Fruit fly (Drosophila melanogaster) whole organism, pupa: ENCODE results near the gene Pdp1.
A peak's percentile ranks its signal among the peaks of the same experiment; 100 is the strongest.

Experiments used
- CG12605 ChIP-seq: fragments of 200-800 bp; sonication (Bioruptor generic); IDR thresholded peaks from 2 replicates; pipeline ENCODE4 v1.3.6; 2022; ENCODE audit warnings: missing biosample characterization, missing genetic modification characterization
- CG13204 ChIP-seq: fragments of 200-800 bp; sonication (Bioruptor generic); optimal IDR thresholded peaks from 2 replicates; lab custom pipeline; 2018; ENCODE audit warnings: missing biosample characterization, mild to moderate bottlenecking, missing genetic modification characterization, moderate library complexity
- CG14655 ChIP-seq: fragments of 200-800 bp; sonication (Bioruptor generic); optimal IDR thresholded peaks from 3 replicates; lab custom pipeline; 2017; ENCODE audit warnings: mild to moderate bottlenecking, missing biosample characterization, missing genetic modification reagents, missing genetic modification characterization
- CG15710 ChIP-seq: fragments of 200-800 bp; sonication (Bioruptor generic); optimal IDR thresholded peaks from 2 replicates; lab custom pipeline; 2018; ENCODE audit warnings: missing biosample characterization, mild to moderate bottlenecking, missing genetic modification characterization, moderate library complexity
- CG17806 ChIP-seq: fragments of 200-800 bp; sonication (Bioruptor generic); optimal IDR thresholded peaks from 2 replicates; lab custom pipeline; 2018; ENCODE audit warnings: missing biosample characterization, mild to moderate bottlenecking, missing genetic modification characterization, moderate library complexity
- CG32121 ChIP-seq: fragments of 200-800 bp; sonication (Bioruptor generic); IDR thresholded peaks from 2 replicates; pipeline ENCODE4 v1.3.6; 2022; ENCODE audit warnings: missing biosample characterization, missing genetic modification characterization
- CG34367 ChIP-seq: fragments of 200-800 bp; sonication (Bioruptor generic); optimal IDR thresholded peaks from 2 replicates; lab custom pipeline; 2018; ENCODE audit warnings: missing biosample characterization, mild to moderate bottlenecking, missing genetic modification characterization
- CG4496 ChIP-seq: fragments of 200-800 bp; sonication (Bioruptor generic); IDR thresholded peaks from 3 replicates; pipeline ENCODE4 v1.3.6; 2022; ENCODE audit warnings: missing biosample characterization, missing genetic modification characterization
- CG8159 ChIP-seq: fragments of 200-800 bp; sonication (Bioruptor generic); optimal IDR thresholded peaks from 3 replicates; lab custom pipeline; 2018; ENCODE audit warnings: missing biosample characterization, mild to moderate bottlenecking, missing genetic modification characterization, moderate library complexity
- CG8301 ChIP-seq: fragments of 200-800 bp; sonication (Bioruptor generic); optimal IDR thresholded peaks from 2 replicates; lab custom pipeline; 2018; ENCODE audit warnings: missing biosample characterization, mild to moderate bottlenecking, missing genetic modification characterization
- CG9948 ChIP-seq: fragments of 200-800 bp; sonication (Bioruptor generic); optimal IDR thresholded peaks from 2 replicates; lab custom pipeline; 2018; ENCODE audit warnings: missing biosample characterization, mild to moderate bottlenecking, missing genetic modification characterization, moderate library complexity
- D1 ChIP-seq: fragments of 200-800 bp; sonication (Bioruptor generic); optimal IDR thresholded peaks from 2 replicates; lab custom pipeline; 2018; ENCODE audit warnings: missing biosample characterization, mild to moderate bottlenecking, missing genetic modification characterization, moderate library complexity
- EcR ChIP-seq: fragments of 200-800 bp; sonication (Bioruptor generic); optimal IDR thresholded peaks from 3 replicates; lab custom pipeline; 2019; ENCODE audit warnings: missing biosample characterization, missing genetic modification characterization, mild to moderate bottlenecking, moderate library complexity, missing genetic modification reagents
- Ets98B ChIP-seq: fragments of 200-800 bp; sonication (Bioruptor generic); IDR thresholded peaks from 2 replicates; pipeline ENCODE4 v1.3.6; 2022; ENCODE audit warnings: missing biosample characterization, missing genetic modification characterization
- Pif1A ChIP-seq: fragments of 200-800 bp; sonication (Bioruptor generic); optimal IDR thresholded peaks from 3 replicates; lab custom pipeline; 2016; ENCODE audit warnings: missing biosample characterization, missing genetic modification characterization
- Pif1B ChIP-seq: fragments of 200-800 bp; sonication (Bioruptor generic); optimal IDR thresholded peaks from 3 replicates; lab custom pipeline; 2016; ENCODE audit warnings: missing biosample characterization, missing genetic modification characterization
- Snoo ChIP-seq: fragments of 200-800 bp; sonication (Bioruptor generic); optimal IDR thresholded peaks from 3 replicates; lab custom pipeline; 2017; ENCODE audit warnings: missing biosample characterization, mild to moderate bottlenecking, missing genetic modification characterization, inconsistent platforms
- fd96Ca ChIP-seq: fragments of 200-800 bp; sonication (Bioruptor generic); IDR thresholded peaks from 3 replicates; pipeline ENCODE4 v1.3.6; 2022; ENCODE audit warnings: missing biosample characterization, missing genetic modification characterization
- gl ChIP-seq: fragments of 200-800 bp; sonication (Bioruptor generic); optimal IDR thresholded peaks from 2 replicates; lab custom pipeline; 2018; ENCODE audit warnings: missing biosample characterization, mild to moderate bottlenecking, missing genetic modification characterization
- rn ChIP-seq: fragments of 200-800 bp; sonication (Bioruptor generic); IDR thresholded peaks from 2 replicates; pipeline ENCODE4 v1.3.6; 2022; ENCODE audit warnings: missing biosample characterization, missing genetic modification characterization

The Pdp1 gene

DNA sequence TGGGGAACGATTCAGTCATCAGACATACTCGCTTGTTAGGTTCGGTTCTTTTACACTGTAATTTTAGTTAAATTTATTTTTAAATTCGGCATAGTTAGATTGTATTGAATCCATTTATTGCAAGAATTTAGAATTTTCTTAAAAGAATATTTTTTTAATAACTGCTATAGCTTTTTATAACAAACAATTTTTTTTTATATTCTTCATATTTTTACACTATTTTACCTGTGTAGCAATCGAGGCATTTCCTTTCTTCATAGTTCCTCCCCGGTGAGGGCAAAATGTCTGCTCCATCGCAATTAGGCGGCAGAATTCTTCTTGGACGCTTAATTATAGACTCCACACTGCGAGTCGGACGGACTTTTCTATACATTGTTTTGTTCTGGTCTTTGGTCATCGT lies 23.4 kb upstream of the Pdp1 start:
- TF ChIP-seq CG9948 (tag; lab: Kevin White, UChicago) (no peak), CG14655 (GFP tag; lab: Kevin White, UChicago) (peak; percentile 21), EcR (no peak), Pif1B (no peak), gl (tag; lab: Kevin White, UChicago) (no peak)

DNA sequence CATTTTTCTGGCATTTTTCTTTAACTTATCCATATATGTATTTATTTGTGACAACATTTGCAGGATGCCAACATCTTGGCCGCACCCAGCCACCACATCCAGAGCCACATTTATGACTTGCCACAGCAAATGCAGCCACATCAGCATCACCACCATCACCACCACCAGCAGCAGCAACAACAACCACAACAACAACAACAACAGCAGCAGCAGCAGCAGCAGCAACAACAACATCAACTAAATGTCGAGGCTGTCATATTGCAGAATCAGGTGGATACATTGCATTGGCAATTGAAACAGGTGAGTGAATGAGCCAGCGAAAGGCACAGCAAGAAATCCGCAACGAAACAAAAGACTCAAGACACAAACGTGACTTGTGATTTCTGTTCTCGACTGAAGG lies 22.8 kb upstream of the Pdp1 start:
- no peak for TF ChIP-seq CG12605
- TF ChIP-seq CG17806 = no peak
- TF ChIP-seq Snoo (tag; lab: Kevin White, UChicago) = no peak
- TF ChIP-seq D1 (tag; lab: Kevin White, UChicago) = no peak
- TF ChIP-seq EcR = no peak
- TF ChIP-seq CG4496 (GFP tag; lab: Robert Waterston, UW) = no peak
- no peak for TF ChIP-seq CG34367
- no peak for TF ChIP-seq CG15710 (tag; lab: Kevin White, UChicago)
- no peak for TF ChIP-seq rn (GFP tag; lab: Robert Waterston, UW)
- no peak for TF ChIP-seq CG8159 (tag; lab: Kevin White, UChicago)
- no peak for TF ChIP-seq Pif1B
- TF ChIP-seq CG32121 (GFP tag; lab: Robert Waterston, UW) = no peak
- no peak for TF ChIP-seq Pif1A (GFP tag; lab: Kevin White, UChicago)
- TF ChIP-seq CG14655 (GFP tag; lab: Kevin White, UChicago) = no peak
- no peak for TF ChIP-seq CG13204 (GFP tag; lab: Kevin White, UChicago)
- no peak for TF ChIP-seq fd96Ca (GFP tag; lab: Robert Waterston, UW)
- no peak for TF ChIP-seq CG9948 (tag; lab: Kevin White, UChicago)
- no peak for TF ChIP-seq Ets98B (GFP tag; lab: Robert Waterston, UW)
- TF ChIP-seq CG8301 (tag; lab: Kevin White, UChicago) = no peak

- TF ChIP-seq Ets98B (GFP tag; lab: Robert Waterston, UW) = no peak
- peak; percentile 44 for TF ChIP-seq CG12605
- TF ChIP-seq CG32121 (GFP tag; lab: Robert Waterston, UW) = 0 out of 2 replicates have a peak, but pooled peaks have one; percentile 24
- peak; percentile 25; the same call in 1 of the 3 replicates for TF ChIP-seq CG4496 (GFP tag; lab: Robert Waterston, UW)
- no peak for TF ChIP-seq Snoo (tag; lab: Kevin White, UChicago)
- TF ChIP-seq D1 (tag; lab: Kevin White, UChicago) = no peak
- TF ChIP-seq EcR = no peak
- TF ChIP-seq Pif1A (GFP tag; lab: Kevin White, UChicago) = no peak
Measured at dm6 chr3L:7883298-7883697, 16.1 kb upstream of the Pdp1 start.

DNA sequence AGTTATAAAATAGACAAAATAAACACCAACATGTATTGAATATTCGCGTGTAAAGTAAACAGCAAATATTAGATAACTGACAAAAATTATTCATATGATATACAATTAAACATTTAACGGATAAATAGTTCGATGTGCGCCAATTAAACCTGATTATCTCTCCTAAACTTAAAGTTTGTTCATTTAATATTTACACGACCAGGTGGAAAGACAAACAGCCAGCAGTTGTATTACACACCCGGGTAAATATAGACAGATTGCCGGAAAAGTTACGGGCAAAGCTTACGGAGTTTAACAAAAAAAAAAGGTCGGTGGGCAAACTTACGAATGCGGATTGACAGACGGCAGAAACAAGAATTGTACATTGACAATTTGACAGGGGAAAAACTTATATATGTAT lies 14.9 kb upstream of the Pdp1 start:
- TF ChIP-seq Ets98B (GFP tag; lab: Robert Waterston, UW) (no peak), CG34367 (peak; percentile 3), Snoo (tag; lab: Kevin White, UChicago) (no peak), Pif1B (no peak), D1 (tag; lab: Kevin White, UChicago) (no peak), EcR (no peak), CG32121 (GFP tag; lab: Robert Waterston, UW) (no peak), rn (GFP tag; lab: Robert Waterston, UW) (no peak)

- TF ChIP-seq Ets98B (GFP tag; lab: Robert Waterston, UW) (no peak), EcR (peak; percentile 58)
Measured at dm6 chr3L:7881127-7881526, 14.0 kb upstream of the Pdp1 start.

DNA sequence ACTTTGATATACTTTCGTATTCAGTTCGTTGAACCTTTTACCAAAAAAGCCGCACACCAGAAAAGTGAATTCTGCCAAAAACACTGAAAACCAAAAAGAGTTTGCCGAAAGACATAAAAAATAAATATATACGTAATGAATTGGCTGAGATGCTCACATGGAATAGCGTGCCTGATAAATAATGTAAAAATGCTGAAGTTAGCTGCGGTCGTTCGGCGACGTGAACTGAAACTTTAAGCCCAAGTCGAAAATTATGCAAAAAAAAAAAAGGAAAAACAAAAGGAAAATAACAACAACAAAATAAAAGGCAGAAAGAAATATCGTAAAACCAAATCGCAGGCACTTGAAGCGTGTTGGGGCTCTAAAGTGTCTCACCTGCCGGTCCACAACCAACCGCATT lies 12.4 kb upstream of the Pdp1 start:
- no peak for TF ChIP-seq CG34367
- no peak for TF ChIP-seq CG13204 (GFP tag; lab: Kevin White, UChicago)
- no peak for TF ChIP-seq Ets98B (GFP tag; lab: Robert Waterston, UW)
- no peak for TF ChIP-seq CG17806
- no peak for TF ChIP-seq fd96Ca (GFP tag; lab: Robert Waterston, UW)
- TF ChIP-seq Snoo (tag; lab: Kevin White, UChicago) = no peak
- no peak for TF ChIP-seq CG32121 (GFP tag; lab: Robert Waterston, UW)
- TF ChIP-seq Pif1B = no peak
- TF ChIP-seq D1 (tag; lab: Kevin White, UChicago) = no peak
- TF ChIP-seq EcR = no peak
- no peak for TF ChIP-seq gl (tag; lab: Kevin White, UChicago)
- TF ChIP-seq CG9948 (tag; lab: Kevin White, UChicago) = no peak
- TF ChIP-seq CG12605 = no peak
- TF ChIP-seq rn (GFP tag; lab: Robert Waterston, UW) = no peak
- TF ChIP-seq CG15710 (tag; lab: Kevin White, UChicago) = no peak
- TF ChIP-seq CG4496 (GFP tag; lab: Robert Waterston, UW) = no peak
- no peak for TF ChIP-seq CG14655 (GFP tag; lab: Kevin White, UChicago)
- TF ChIP-seq CG8301 (tag; lab: Kevin White, UChicago) = no peak
- TF ChIP-seq, all 21 proteins: peak for 0

DNA sequence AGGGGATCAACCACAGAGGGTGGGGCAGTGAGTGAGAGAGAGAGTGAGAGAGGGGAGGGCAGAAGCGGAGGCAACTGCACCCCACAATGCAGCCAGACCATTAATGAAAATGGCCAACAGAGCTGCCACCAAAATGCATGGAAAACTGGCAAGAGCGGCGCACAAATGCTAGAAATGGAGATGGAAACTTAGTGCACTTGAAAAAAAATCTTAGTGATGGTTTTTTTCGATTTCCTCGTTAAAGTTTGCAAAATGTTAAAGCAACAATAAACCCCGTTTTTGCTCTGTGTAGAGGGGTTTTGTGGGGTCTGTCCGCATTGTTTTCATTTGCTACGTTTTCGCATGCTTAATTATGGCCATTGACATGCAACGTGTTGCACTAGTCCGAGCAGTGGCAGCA lies 10.3 kb upstream of the Pdp1 start:
- TF ChIP-seq rn (GFP tag; lab: Robert Waterston, UW) (no peak), CG9948 (tag; lab: Kevin White, UChicago) (peak; percentile 9), CG8159 (tag; lab: Kevin White, UChicago) (no peak), CG14655 (GFP tag; lab: Kevin White, UChicago) (peak; percentile 61), CG17806 (no peak), EcR (no peak), gl (tag; lab: Kevin White, UChicago) (no peak), fd96Ca (GFP tag; lab: Robert Waterston, UW) (peak; percentile 53; the same call in 2 of the 3 replicates), CG32121 (GFP tag; lab: Robert Waterston, UW) (peak; percentile 51; the same call in 1 of the 2 replicates), CG8301 (tag; lab: Kevin White, UChicago) (peak; percentile 47), Ets98B (GFP tag; lab: Robert Waterston, UW) (peak; percentile 55), CG4496 (GFP tag; lab: Robert Waterston, UW) (peak; percentile 69; the same call in 1 of the 3 replicates), Snoo (tag; lab: Kevin White, UChicago) (no peak)
